Worm (Caenorhabditis elegans): Measurements from ENCODE around the gene lgg-2.

DNA sequence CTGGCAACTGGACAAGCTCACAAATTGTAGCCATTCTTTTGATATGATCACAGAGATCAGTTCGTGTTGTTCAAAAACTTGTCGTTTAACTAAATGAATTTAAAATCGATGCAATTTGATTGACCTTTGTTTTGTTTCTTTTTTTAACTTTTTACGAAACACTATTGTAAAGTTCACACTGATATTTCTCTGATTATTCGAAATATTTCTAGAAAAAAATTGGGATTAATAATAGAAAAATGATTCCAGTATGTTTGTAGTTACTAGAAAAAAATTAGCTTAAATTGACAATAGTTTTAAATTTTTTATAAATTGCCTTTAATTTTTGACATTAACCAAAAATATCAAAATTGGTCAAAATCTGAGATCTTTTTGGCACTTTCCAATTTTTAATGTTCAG lies 26.5 kb downstream of the lgg-2 start, which contains the start of gene ZK596.2:
- TF ChIP-seq him-1 (tag; optimal IDR thresholded peaks at IDR 0.05) (no peak), W03F9.2 (tag; optimal IDR thresholded peaks at IDR 0.05) (no peak), dao-5 (tag; optimal IDR thresholded peaks at IDR 0.05) (no peak)

Measured in whole organism, L4/young adult.